Worm (Caenorhabditis elegans): Measurements from ENCODE around the gene R08E5.1.

The R08E5.1 gene

ce11 chrV:3805961-3806360 is 34.6 kb upstream of the R08E5.1 start, which contains the start of gene srw-7:
Gene srw-7, plus strand, starts transcription at chrV:3806261.
- TF ChIP-seq tab-1 (GFP tag; IDR thresholded peaks at IDR 0.05) = no peak
- no peak for TF ChIP-seq cog-1 (tag; optimal IDR thresholded peaks at IDR 0.05)

ce11 chrV:3805499-3805898 is 34.2 kb upstream of the R08E5.1 start, which contains the start of gene R08F11.4:
Gene R08F11.4, minus strand, starts transcription at chrV:3805527.
- TF ChIP-seq klf-2 (GFP tag; conservative IDR thresholded peaks at IDR 0.05) (no peak), tab-1 (GFP tag; IDR thresholded peaks at IDR 0.05) (no peak)

- TF ChIP-seq tab-1 (GFP tag; IDR thresholded peaks at IDR 0.05) (no peak), T22C8.4 (GFP tag; IDR thresholded peaks at IDR 0.05) (no peak), ztf-29 (GFP tag; IDR thresholded peaks at IDR 0.05) (no peak), klf-2 (GFP tag; conservative IDR thresholded peaks at IDR 0.05) (no peak), ztf-23 (GFP tag; IDR thresholded peaks at IDR 0.05) (no peak), cog-1 (tag; optimal IDR thresholded peaks at IDR 0.05) (no peak), ref-1 (GFP tag; conservative IDR thresholded peaks at IDR 0.05) (no peak)
These were observed 32.0 kb upstream of the R08E5.1 start, which contains the start of gene cyp-33C8 for ce11 chrV:3803343-3803742. Gene cyp-33C8, minus strand, starts transcription at chrV:3803542.

- TF ChIP-seq tab-1 (GFP tag; IDR thresholded peaks at IDR 0.05) = no peak
- TF ChIP-seq ztf-29 (GFP tag; IDR thresholded peaks at IDR 0.05) = no peak
- no peak for TF ChIP-seq T22C8.4 (GFP tag; IDR thresholded peaks at IDR 0.05)
- TF ChIP-seq ztf-23 (GFP tag; IDR thresholded peaks at IDR 0.05) = no peak
- no peak for TF ChIP-seq med-1 (GFP tag; optimal IDR thresholded peaks at IDR 0.05; ENCODE audit: insufficient read depth)
- no peak for TF ChIP-seq ref-1 (GFP tag; conservative IDR thresholded peaks at IDR 0.05)
- TF ChIP-seq flt-1 (GFP tag; IDR thresholded peaks at IDR 0.05) = no peak
- no peak for TF ChIP-seq klf-2 (GFP tag; conservative IDR thresholded peaks at IDR 0.05)
- TF ChIP-seq cog-1 (tag; optimal IDR thresholded peaks at IDR 0.05) = no peak
These were observed 30.6 kb upstream of the R08E5.1 start for ce11 chrV:3801787-3802417.

ce11 chrV:3800378-3800777 is 29.1 kb upstream of the R08E5.1 start, which contains the start of gene srt-30:
Gene srt-30, minus strand, starts transcription at chrV:3800478.
- no peak for TF ChIP-seq flt-1 (GFP tag; IDR thresholded peaks at IDR 0.05)
- TF ChIP-seq cog-1 (tag; optimal IDR thresholded peaks at IDR 0.05) = no peak

ce11 chrV:3799737-3800136 is 28.4 kb upstream of the R08E5.1 start:
- TF ChIP-seq cog-1 (tag; optimal IDR thresholded peaks at IDR 0.05) (no peak), T22C8.4 (GFP tag; IDR thresholded peaks at IDR 0.05) (no peak), klf-2 (GFP tag; conservative IDR thresholded peaks at IDR 0.05) (no peak), ztf-29 (GFP tag; IDR thresholded peaks at IDR 0.05) (no peak), ref-1 (GFP tag; conservative IDR thresholded peaks at IDR 0.05) (no peak), flt-1 (GFP tag; IDR thresholded peaks at IDR 0.05) (no peak), tab-1 (GFP tag; IDR thresholded peaks at IDR 0.05) (no peak), ztf-23 (GFP tag; IDR thresholded peaks at IDR 0.05) (no peak), med-1 (GFP tag; optimal IDR thresholded peaks at IDR 0.05; ENCODE audit: insufficient read depth) (no peak)

- TF ChIP-seq flt-1 (GFP tag; IDR thresholded peaks at IDR 0.05) = no peak
- no peak for TF ChIP-seq cog-1 (tag; optimal IDR thresholded peaks at IDR 0.05)
- no peak for TF ChIP-seq klf-2 (GFP tag; conservative IDR thresholded peaks at IDR 0.05)
- TF ChIP-seq tab-1 (GFP tag; IDR thresholded peaks at IDR 0.05) = no peak
- TF ChIP-seq ztf-23 (GFP tag; IDR thresholded peaks at IDR 0.05) = no peak
- TF ChIP-seq T22C8.4 (GFP tag; IDR thresholded peaks at IDR 0.05) = no peak
- no peak for TF ChIP-seq med-1 (GFP tag; optimal IDR thresholded peaks at IDR 0.05; ENCODE audit: insufficient read depth)
- TF ChIP-seq ztf-29 (GFP tag; IDR thresholded peaks at IDR 0.05) = no peak
- no peak for TF ChIP-seq ref-1 (GFP tag; conservative IDR thresholded peaks at IDR 0.05)
These were observed 19.1 kb upstream of the R08E5.1 start for ce11 chrV:3790424-3790823.

ce11 chrV:3789770-3790169 is 18.5 kb upstream of the R08E5.1 start, which contains the start of gene R08F11.7:
Gene R08F11.7, plus strand, starts transcription at chrV:3790070.
- no peak for TF ChIP-seq med-1 (GFP tag; optimal IDR thresholded peaks at IDR 0.05; ENCODE audit: insufficient read depth)
- no peak for TF ChIP-seq ref-1 (GFP tag; conservative IDR thresholded peaks at IDR 0.05)

ce11 chrV:3788538-3788937 is 17.2 kb upstream of the R08E5.1 start:
- no peak for TF ChIP-seq ztf-29 (GFP tag; IDR thresholded peaks at IDR 0.05)
- no peak for TF ChIP-seq klf-2 (GFP tag; conservative IDR thresholded peaks at IDR 0.05)
- no peak for TF ChIP-seq tab-1 (GFP tag; IDR thresholded peaks at IDR 0.05)

ce11 chrV:3784167-3784734 is 12.9 kb upstream of the R08E5.1 start, which contains the start of gene R08F11.1:
Gene R08F11.1, minus strand, starts transcription at chrV:3784217.
- TF ChIP-seq cog-1 (tag; optimal IDR thresholded peaks at IDR 0.05) (no peak), klf-2 (GFP tag; conservative IDR thresholded peaks at IDR 0.05) (no peak), ref-1 (GFP tag; conservative IDR thresholded peaks at IDR 0.05) (no peak)

- TF ChIP-seq klf-2 (GFP tag; conservative IDR thresholded peaks at IDR 0.05) (no peak), tab-1 (GFP tag; IDR thresholded peaks at IDR 0.05) (no peak)
These were observed 5.6 kb upstream of the R08E5.1 start for ce11 chrV:3776946-3777345.
